Worm (Caenorhabditis elegans) whole organism, L4 larva: ENCODE data around the gene ctsa-4.2.

ENCODE experiments used
- F10B5.3 ChIP-seq: sonication (generic microtip); optimal IDR thresholded peaks from 2 replicates; lab custom pipeline; 2016; ENCODE audit warnings: mild to moderate bottlenecking, missing genetic modification characterization, missing compliant biosample characterization
- fkh-10 ChIP-seq: fragments of 150-350 bp; optimal IDR thresholded peaks from 2 replicates; lab custom pipeline; 2014; ENCODE audit warnings: missing biosample characterization, missing genetic modification reagents, missing genetic modification characterization
- fos-1 ChIP-seq: fragments of 150-350 bp; optimal IDR thresholded peaks from 2 replicates; lab custom pipeline; 2014; ENCODE audit warnings: missing biosample characterization, missing genetic modification characterization
- nhr-237 ChIP-seq: sonication (generic microtip); optimal IDR thresholded peaks from 2 replicates; lab custom pipeline; 2017; ENCODE audit warnings: missing biosample characterization, missing genetic modification characterization
- nhr-48 ChIP-seq: sonication (generic microtip); optimal IDR thresholded peaks from 2 replicates; lab custom pipeline; 2016; ENCODE audit warnings: mild to moderate bottlenecking, missing genetic modification characterization, missing compliant biosample characterization
- nhr-76 ChIP-seq: fragments of 150-350 bp; optimal IDR thresholded peaks from 2 replicates; lab custom pipeline; 2014; ENCODE audit warnings: missing biosample characterization, missing genetic modification characterization
- unc-62 ChIP-seq, 3 experiments: fragments of 150-350 bp in 1 of 3; sonication (generic microtip); optimal IDR thresholded peaks in 2 of 3; peaks in 1 of 3; 1 replicate in 1 of 3; 2 replicates in 2 of 3; lab custom pipeline; 2014 to 2017; ENCODE audit warnings: missing biosample characterization in 3 of 3, missing genetic modification characterization in 3 of 3, missing genetic modification reagents in 3 of 3, missing genotype in 1 of 3

DNA sequence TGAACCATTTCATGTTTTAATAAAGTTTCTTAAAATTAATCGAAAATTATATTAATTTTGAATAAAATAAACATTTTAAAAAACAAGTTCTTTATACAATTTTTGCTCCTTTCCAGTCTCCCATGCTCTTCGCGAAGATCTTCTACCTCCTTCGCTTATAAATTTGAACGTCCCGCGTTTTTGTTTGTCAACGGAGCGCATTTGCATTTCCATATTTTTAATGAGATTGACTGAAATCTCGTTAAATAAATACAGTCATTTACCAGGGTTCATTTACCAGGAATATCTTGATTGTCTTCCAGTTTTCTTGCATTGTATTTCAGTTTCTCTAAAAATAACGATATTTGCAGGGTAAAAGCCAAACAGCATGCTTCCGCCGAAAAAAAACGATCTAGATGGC lies 2.7 kb downstream of the ctsa-4.2 start, which contains the start of gene cmtr-2:
- TF ChIP-seq nhr-48 (tag; lab: Kevin White, UChicago), result no peak
- no peak for TF ChIP-seq fkh-10 (GFP tag; lab: Kevin White, UChicago)
- no peak for TF ChIP-seq nhr-76 (tag; lab: Kevin White, UChicago)
- no peak for TF ChIP-seq unc-62 (GFP tag; optimal IDR thresholded peaks at IDR 0.05 in 1 of 2; lab: Kevin White, UChicago)
- no peak for TF ChIP-seq unc-62 (tag; optimal IDR thresholded peaks at IDR 0.05; lab: Kevin White, UChicago)
- TF ChIP-seq fos-1, result no peak
- TF ChIP-seq nhr-237, result no peak
- no peak for TF ChIP-seq F10B5.3 (tag; lab: Kevin White, UChicago)
